Worm (Caenorhabditis elegans) whole organism, L4 larva: ENCODE results near the gene tir-1.
"Not testable (repeated sequence)": the region's sequence is repeated elsewhere in the genome, so short reads cannot be mapped to it uniquely, and the experiment has no call there.

Experiments used
- unc-62 ChIP-seq, 3 experiments: fragments of 150-350 bp in 1 of 3; sonication (generic microtip); optimal IDR thresholded peaks in 2 of 3; peaks in 1 of 3; 1 replicate in 1 of 3; 2 replicates in 2 of 3; lab custom pipeline; 2014 to 2017; ENCODE audit warnings: missing biosample characterization in 3 of 3, missing genetic modification characterization in 3 of 3, missing genetic modification reagents in 3 of 3, missing genotype in 1 of 3
- zip-2 ChIP-seq: fragments of 150-350 bp; optimal IDR thresholded peaks from 2 replicates; lab custom pipeline; 2014; ENCODE audit warnings: missing biosample characterization, missing genetic modification characterization

DNA sequence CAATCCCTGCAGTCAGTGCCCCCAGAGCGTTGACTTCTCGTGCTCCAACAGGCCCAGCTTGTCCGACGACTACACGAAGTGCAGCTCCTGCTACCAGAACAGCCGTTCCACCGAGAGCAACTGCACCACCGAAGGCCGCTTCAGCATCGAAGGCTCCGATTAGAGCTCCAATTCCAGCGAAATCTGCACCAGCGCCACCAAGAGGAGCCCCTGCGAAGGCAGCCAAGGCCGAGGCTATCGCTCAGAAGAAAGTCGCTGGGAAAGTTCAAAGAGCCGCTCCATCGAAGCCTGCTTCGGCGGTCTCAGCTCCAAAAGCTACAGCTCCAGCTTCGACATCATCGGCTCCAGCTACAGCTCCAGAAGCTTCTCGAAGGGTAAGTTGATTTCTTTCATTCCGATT, 55.7 kb downstream of the tir-1 start:
- not testable (repeated sequence) for TF ChIP-seq unc-62 (GFP tag; optimal IDR thresholded peaks at IDR 0.05 in 1 of 2; lab: Kevin White, UChicago); unc-62 (tag; optimal IDR thresholded peaks at IDR 0.05; lab: Kevin White, UChicago); zip-2 (tag; lab: Kevin White, UChicago)
